1 fruit fly cellular context compared by ENCODE assay signal in the genomic region with DNA sequence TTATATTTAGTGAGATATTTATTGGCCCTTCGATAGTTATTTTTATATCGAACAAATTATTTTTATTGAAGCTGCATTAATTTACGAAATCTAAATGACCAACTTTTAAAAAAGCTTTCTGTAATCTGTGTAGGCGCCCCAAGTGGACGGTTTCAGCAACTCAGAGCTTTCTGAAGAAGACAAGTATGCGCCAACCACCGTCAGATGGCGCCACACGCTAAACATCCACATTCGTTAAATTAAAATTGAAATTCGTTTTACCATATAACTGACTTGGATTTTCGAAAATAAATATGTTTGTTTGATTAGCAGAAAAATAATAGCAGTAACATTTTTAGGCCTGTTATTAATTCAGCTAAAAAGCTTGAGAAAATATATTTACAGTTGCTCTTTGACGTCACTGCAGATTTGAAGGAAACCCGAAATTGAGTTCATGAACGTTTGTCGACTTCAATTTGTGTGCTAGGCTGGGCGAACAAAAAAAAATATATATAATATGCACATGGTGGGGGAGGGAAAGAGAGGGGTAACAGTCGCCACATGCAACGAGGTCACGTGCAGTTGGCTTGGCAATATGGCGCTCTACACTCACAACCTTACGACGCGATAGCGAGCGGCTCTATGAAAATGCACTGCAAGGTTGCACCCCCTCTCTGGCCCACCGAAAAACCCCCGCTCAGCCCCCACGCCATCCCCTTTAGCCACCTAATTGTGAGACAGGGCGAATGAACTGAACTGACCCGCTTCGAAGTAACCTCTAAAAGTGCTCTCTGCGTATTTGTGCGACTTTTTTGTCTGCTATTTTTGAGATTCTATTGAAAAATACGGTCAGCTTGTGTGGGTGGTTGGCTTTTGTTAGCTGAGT.
TF ChIP-seq lines count a peak whose summit lies in the region.

No protein-coding gene starts in this region.

TF ChIP-seq in whole organism, embryonic, 481 proteins besides CTCF, POLR2A, EP300 and RAD21 (continued from another document and continues in another):
- TF ChIP-seq Hsf (GFP tag; optimal IDR thresholded peaks at IDR 0.05; lab: Kevin White, UChicago) (peak; percentile 86), Six4 (GFP tag; optimal IDR thresholded peaks at IDR 0.05; lab: Kevin White, UChicago) (peak; percentile 66), CG4424 (GFP tag; optimal IDR thresholded peaks at IDR 0.05; lab: Kevin White, UChicago) (peak; percentile 84), odd (GFP tag; optimal IDR thresholded peaks at IDR 0.05; lab: Kevin White, UChicago) (peak; percentile 87), CG8924 (tag; optimal IDR thresholded peaks at IDR 0.05; lab: Kevin White, UChicago) (peak; percentile 58), CG14710 (tag; optimal IDR thresholded peaks at IDR 0.05; lab: Kevin White, UChicago) (peak; percentile 71), CG10979 (tag; optimal IDR thresholded peaks at IDR 0.05; lab: Kevin White, UChicago) (peak; percentile 96), pb (GFP tag; optimal IDR thresholded peaks at IDR 0.05; lab: Kevin White, UChicago) (peak; percentile 93), CG14667 (GFP tag; IDR thresholded peaks at IDR 0.05; lab: Robert Waterston, UW) (peak; percentile 57; the same call in 1 of the 2 replicates), CG1792 (GFP tag; optimal IDR thresholded peaks at IDR 0.05; lab: Kevin White, UChicago) (peak; percentile 72), CG8290 (GFP tag; optimal IDR thresholded peaks at IDR 0.05; lab: Kevin White, UChicago) (peak; percentile 61), CG8290 (tag; optimal IDR thresholded peaks at IDR 0.05; lab: Kevin White, UChicago) (peak; percentile 73 to 92), rib (GFP tag; IDR thresholded peaks at IDR 0.05; lab: Robert Waterston, UW) (0 out of 2 replicates have a peak, but pooled peaks have one; percentile 13), CG9817 (tag; optimal IDR thresholded peaks at IDR 0.05; lab: Kevin White, UChicago) (peak; percentile 71), grn (GFP tag; optimal IDR thresholded peaks at IDR 0.05; lab: Kevin White, UChicago) (peak; percentile 39), CG16779 (GFP tag; IDR thresholded peaks at IDR 0.05; lab: Robert Waterston, UW) (peak; percentile 69; the same call in 1 of the 2 replicates), MBD-R2 (GFP tag; IDR thresholded peaks at IDR 0.05; lab: Robert Waterston, UW) (no peak; the same call in 1 of the 2 replicates), scrt (GFP tag; optimal IDR thresholded peaks at IDR 0.05; lab: Kevin White, UChicago) (peak; percentile 81), Neu2 (GFP tag; optimal IDR thresholded peaks at IDR 0.05; lab: Kevin White, UChicago; ENCODE audit: borderline replicate concordance) (peak; percentile 56), CG10366 (GFP tag; IDR thresholded peaks at IDR 0.05; lab: Robert Waterston, UW) (peak; percentile 53; the same call in 1 of the 2 replicates), CG12659 (GFP tag; optimal IDR thresholded peaks at IDR 0.05; lab: Kevin White, UChicago) (peak; percentile 84), CG3163 (GFP tag; optimal IDR thresholded peaks at IDR 0.05; lab: Kevin White, UChicago) (peak; percentile 73), Dref (GFP tag; IDR thresholded peaks at IDR 0.05; lab: Robert Waterston, UW) (no peak), CG10959 (GFP tag; IDR thresholded peaks at IDR 0.05; lab: Robert Waterston, UW) (peak; percentile 55; the same call in 1 of the 2 replicates), CG6683 (GFP tag; optimal IDR thresholded peaks at IDR 0.05; lab: Kevin White, UChicago) (peak; percentile 76), B-H1 (GFP tag; IDR thresholded peaks at IDR 0.05; lab: Robert Waterston, UW) (peak; percentile 64; the same call in 2 of the 3 replicates), Hmr (GFP tag; optimal IDR thresholded peaks at IDR 0.05; lab: Kevin White, UChicago) (peak; percentile 90), D19B (GFP tag; optimal IDR thresholded peaks at IDR 0.05; lab: Kevin White, UChicago) (peak; percentile 58), run (tag; optimal IDR thresholded peaks at IDR 0.05; lab: Kevin White, UChicago) (peak; percentile 18), CG10654 (GFP tag; optimal IDR thresholded peaks at IDR 0.05; lab: Kevin White, UChicago) (peak; percentile 74), CG2202 (tag; optimal IDR thresholded peaks at IDR 0.05; lab: Kevin White, UChicago) (peak; percentile 73), Drgx (GFP tag; IDR thresholded peaks at IDR 0.05; lab: Robert Waterston, UW) (peak; percentile 53), CG5180 (GFP tag; optimal IDR thresholded peaks at IDR 0.05; lab: Kevin White, UChicago) (peak; percentile 71), Abd-B (GFP tag; optimal IDR thresholded peaks at IDR 0.05; lab: Kevin White, UChicago) (no peak), Xbp1 (GFP tag; optimal IDR thresholded peaks at IDR 0.05; lab: Kevin White, UChicago) (peak; percentile 87), ab (GFP tag; optimal IDR thresholded peaks at IDR 0.05; lab: Kevin White, UChicago) (no peak), CG32767 (GFP tag; IDR thresholded peaks at IDR 0.05; lab: Robert Waterston, UW) (peak; percentile 45; the same call in 1 of the 2 replicates), p53 (GFP tag; optimal IDR thresholded peaks at IDR 0.05; lab: Kevin White, UChicago) (peak; percentile 48), CG2875 (GFP tag; optimal IDR thresholded peaks at IDR 0.05; lab: Kevin White, UChicago) (peak; percentile 86), CG7372 (GFP tag; IDR thresholded peaks at IDR 0.05; lab: Robert Waterston, UW) (peak; percentile 71), CG18476 (GFP tag; optimal IDR thresholded peaks at IDR 0.05; lab: Kevin White, UChicago) (peak; percentile 76), CG1529 (GFP tag; optimal IDR thresholded peaks at IDR 0.05; lab: Kevin White, UChicago) (peak; percentile 87), Vsx1 (GFP tag; optimal IDR thresholded peaks at IDR 0.05; lab: Kevin White, UChicago) (peak; percentile 78), mam (GFP tag; optimal IDR thresholded peaks at IDR 0.05; lab: Kevin White, UChicago) (peak; percentile 70), pnt (GFP tag; optimal IDR thresholded peaks at IDR 0.05; lab: Kevin White, UChicago) (peak; percentile 29), pfk (GFP tag; optimal IDR thresholded peaks at IDR 0.05; lab: Kevin White, UChicago) (peak; percentile 75), Asciz (GFP tag; optimal IDR thresholded peaks at IDR 0.05; lab: Kevin White, UChicago) (peak; percentile 91), inv (GFP tag; IDR thresholded peaks at IDR 0.05; lab: Robert Waterston, UW; ENCODE audit: partially characterized antibody) (no peak), CG2712 (tag; optimal IDR thresholded peaks at IDR 0.05; lab: Kevin White, UChicago) (peak; percentile 83), h (optimal IDR thresholded peaks at IDR 0.05; lab: Kevin White, UChicago) (no peak), ap (GFP tag; IDR thresholded peaks at IDR 0.05; lab: Robert Waterston, UW) (peak; percentile 74; the same call in 1 of the 2 replicates), Atf3 (GFP tag; optimal IDR thresholded peaks at IDR 0.05; lab: Kevin White, UChicago) (peak; percentile 83), CG18764 (GFP tag; optimal IDR thresholded peaks at IDR 0.05; lab: Kevin White, UChicago) (peak; percentile 70), unc-4 (GFP tag; IDR thresholded peaks at IDR 0.05; lab: Robert Waterston, UW; ENCODE audit: partially characterized antibody) (no peak), da (GFP tag; optimal IDR thresholded peaks at IDR 0.05; lab: Kevin White, UChicago) (peak; percentile 81), kah (GFP tag; optimal IDR thresholded peaks at IDR 0.05; lab: Kevin White, UChicago) (peak; percentile 84), CG4282 (GFP tag; optimal IDR thresholded peaks at IDR 0.05; lab: Kevin White, UChicago) (no peak), CG14050 (GFP tag; IDR thresholded peaks at IDR 0.05; lab: Robert Waterston, UW) (peak; percentile 68), br (optimal IDR thresholded peaks at IDR 0.05; lab: Kevin White, UChicago) (no peak), fd3F (GFP tag; optimal IDR thresholded peaks at IDR 0.05; lab: Kevin White, UChicago) (peak; percentile 78), vvl (GFP tag; IDR thresholded peaks at IDR 0.05; lab: Robert Waterston, UW) (peak; percentile 89), CG11696 (GFP tag; IDR thresholded peaks at IDR 0.05; lab: Robert Waterston, UW) (peak; percentile 39; the same call in 1 of the 2 replicates), dan (GFP tag; IDR thresholded peaks at IDR 0.05; lab: Robert Waterston, UW) (no peak), Stat92E (GFP tag; optimal IDR thresholded peaks at IDR 0.05; lab: Kevin White, UChicago) (no peak), exex (tag; optimal IDR thresholded peaks at IDR 0.05; lab: Kevin White, UChicago) (peak; percentile 49), CG4404 (GFP tag; IDR thresholded peaks at IDR 0.05; lab: Robert Waterston, UW) (no peak), Ets65A (GFP tag; lab: Kevin White, UChicago) (peak; percentile 77), jumu (GFP tag; optimal IDR thresholded peaks at IDR 0.05; lab: Kevin White, UChicago) (peak; percentile 35), klu (GFP tag; IDR thresholded peaks at IDR 0.05; lab: Robert Waterston, UW) (no peak), CG2120 (GFP tag; optimal IDR thresholded peaks at IDR 0.05; lab: Kevin White, UChicago) (peak; percentile 72), amos (GFP tag; IDR thresholded peaks at IDR 0.05; lab: Robert Waterston, UW; ENCODE audit: partially characterized antibody) (no peak; the same call in 1 of the 2 replicates), her (GFP tag; optimal IDR thresholded peaks at IDR 0.05; lab: Kevin White, UChicago) (peak; percentile 83), GATAe (GFP tag; conservative IDR thresholded peaks at IDR 0.05; lab: Robert Waterston, UW) (peak; percentile 66), vfl (GFP tag; optimal IDR thresholded peaks at IDR 0.05; lab: Kevin White, UChicago) (peak; percentile 12), TFAM (GFP tag; optimal IDR thresholded peaks at IDR 0.05; lab: Kevin White, UChicago) (peak; percentile 44), CG10543 (GFP tag; optimal IDR thresholded peaks at IDR 0.05; lab: Kevin White, UChicago) (peak; percentile 86), CG18599 (GFP tag; optimal IDR thresholded peaks at IDR 0.05; lab: Kevin White, UChicago) (peak; percentile 80), HLH4C (GFP tag; IDR thresholded peaks at IDR 0.05; lab: Robert Waterston, UW; ENCODE audit: partially characterized antibody) (no peak), chif (GFP tag; optimal IDR thresholded peaks at IDR 0.05; lab: Kevin White, UChicago) (peak; percentile 65 to 87), Dfd (GFP tag; optimal IDR thresholded peaks at IDR 0.05; lab: Kevin White, UChicago) (no peak), CG9932 (GFP tag; IDR thresholded peaks at IDR 0.05; lab: Robert Waterston, UW) (peak; percentile 78), CG5953 (GFP tag; IDR thresholded peaks at IDR 0.05; lab: Robert Waterston, UW) (peak; percentile 83), CG7357 (GFP tag; IDR thresholded peaks at IDR 0.05; lab: Robert Waterston, UW) (0 out of 3 replicates have a peak, but pooled peaks have one; percentile 37), Doc2 (GFP tag; IDR thresholded peaks at IDR 0.05; lab: Robert Waterston, UW) (no peak), vnd (GFP tag; IDR thresholded peaks at IDR 0.05; lab: Robert Waterston, UW; ENCODE audit: partially characterized antibody) (no peak), CG3995 (GFP tag; optimal IDR thresholded peaks at IDR 0.05; lab: Kevin White, UChicago) (peak; percentile 12), zfh2 (GFP tag; optimal IDR thresholded peaks at IDR 0.05; lab: Kevin White, UChicago) (peak; percentile 57), fru (optimal IDR thresholded peaks at IDR 0.05; lab: Kevin White, UChicago) (no peak), CG4854 (GFP tag; optimal IDR thresholded peaks at IDR 0.05; lab: Kevin White, UChicago) (peak; percentile 91), crc (GFP tag; optimal IDR thresholded peaks at IDR 0.05; lab: Kevin White, UChicago) (peak; percentile 61), lab (GFP tag; optimal IDR thresholded peaks at IDR 0.05; lab: Kevin White, UChicago) (peak; percentile 93), Elba2 (GFP tag; optimal IDR thresholded peaks at IDR 0.05; lab: Kevin White, UChicago) (no peak), BEAF-32 (GFP tag; optimal IDR thresholded peaks at IDR 0.05; lab: Kevin White, UChicago) (no peak), tgo (GFP tag; IDR thresholded peaks at IDR 0.05; lab: Robert Waterston, UW) (peak; percentile 73), hkb (optimal IDR thresholded peaks at IDR 0.05; lab: Kevin White, UChicago) (no peak), hkb (GFP tag; IDR thresholded peaks at IDR 0.05; lab: Robert Waterston, UW) (peak; percentile 87), CG17385 (GFP tag; optimal IDR thresholded peaks at IDR 0.05; lab: Kevin White, UChicago) (peak; percentile 85), CG8765 (GFP tag; IDR thresholded peaks at IDR 0.05; lab: Robert Waterston, UW) (no peak), dmrt99B (tag; optimal IDR thresholded peaks at IDR 0.05; lab: Kevin White, UChicago) (peak; percentile 81), al (GFP tag; IDR thresholded peaks at IDR 0.05; lab: Robert Waterston, UW) (peak; percentile 60; the same call in 1 of the 2 replicates), Bgb (GFP tag; IDR thresholded peaks at IDR 0.05; lab: Robert Waterston, UW; ENCODE audit: partially characterized antibody) (peak; percentile 15; the same call in 1 of the 2 replicates), Dip3 (GFP tag; optimal IDR thresholded peaks at IDR 0.05; lab: Kevin White, UChicago) (peak; percentile 68), CG12219 (GFP tag; optimal IDR thresholded peaks at IDR 0.05; lab: Kevin White, UChicago) (peak; percentile 87), ci (GFP tag; IDR thresholded peaks at IDR 0.05; lab: Robert Waterston, UW) (peak; percentile 97), CG2116 (GFP tag; optimal IDR thresholded peaks at IDR 0.05; lab: Kevin White, UChicago) (peak; percentile 54), CG7271 (tag; optimal IDR thresholded peaks at IDR 0.05; lab: Kevin White, UChicago) (peak; percentile 62), CG30403 (GFP tag; optimal IDR thresholded peaks at IDR 0.05; lab: Kevin White, UChicago) (peak; percentile 68), row (GFP tag; IDR thresholded peaks at IDR 0.05; lab: Robert Waterston, UW) (peak; percentile 34; the same call in 2 of the 3 replicates), dysf (GFP tag; IDR thresholded peaks at IDR 0.05; lab: Robert Waterston, UW) (peak; percentile 83), bab2 (GFP tag; optimal IDR thresholded peaks at IDR 0.05; lab: Kevin White, UChicago) (peak; percentile 72), en (GFP tag; optimal IDR thresholded peaks at IDR 0.05; lab: Kevin White, UChicago) (peak; percentile 79), CG17186 (GFP tag; optimal IDR thresholded peaks at IDR 0.05; lab: Kevin White, UChicago) (peak; percentile 66), Jarid2 (GFP tag; optimal IDR thresholded peaks at IDR 0.05; lab: Kevin White, UChicago) (peak; percentile 88), CG10209 (GFP tag; optimal IDR thresholded peaks at IDR 0.05; lab: Kevin White, UChicago) (peak; percentile 81), CG6254 (GFP tag; optimal IDR thresholded peaks at IDR 0.05; lab: Kevin White, UChicago) (peak; percentile 87), Gsc (GFP tag; IDR thresholded peaks at IDR 0.05; lab: Robert Waterston, UW) (no peak), Ets97D (GFP tag; optimal IDR thresholded peaks at IDR 0.05; lab: Kevin White, UChicago) (peak; percentile 49), NC2α (GFP tag; optimal IDR thresholded peaks at IDR 0.05; lab: Kevin White, UChicago) (peak; percentile 82)
